Worm (Caenorhabditis elegans) whole organism, L4 larva: ENCODE data around the gene ZK892.4.
A peak's percentile ranks its signal among the peaks of the same experiment; 100 is the strongest.

Source experiments
- F37D6.2 ChIP-seq: sonication (generic microtip); optimal IDR thresholded peaks from 2 replicates; lab custom pipeline; 2016; ENCODE audit warnings: mild to moderate bottlenecking, missing genetic modification characterization, missing compliant biosample characterization
- F44E2.7 ChIP-seq: fragments of 200-800 bp; sonication (Bioruptor generic); IDR thresholded peaks from 2 replicates; pipeline ENCODE4 v2.1.2; 2022; ENCODE audit warnings: missing genetic modification characterization, missing compliant biosample characterization
- T26A8.4 ChIP-seq: fragments of 200-800 bp; sonication (Bioruptor generic); IDR thresholded peaks from 2 replicates; pipeline ENCODE4 v1.3.6; 2022; ENCODE audit warnings: missing genetic modification characterization, missing compliant biosample characterization
- Y105C5A.15 ChIP-seq: fragments of 200-800 bp; sonication (Bioruptor generic); IDR thresholded peaks from 2 replicates; pipeline ENCODE4 v1.3.6; 2022; ENCODE audit warnings: missing genetic modification characterization, missing compliant biosample characterization
- ZK337.2 ChIP-seq: fragments of 200-800 bp; sonication (Bioruptor generic); IDR thresholded peaks from 2 replicates; pipeline ENCODE4 v1.3.6; 2022; ENCODE audit warnings: missing genetic modification reagents, missing genetic modification characterization, missing compliant biosample characterization
- attf-4 ChIP-seq: sonication (generic microtip); optimal IDR thresholded peaks from 3 replicates; lab custom pipeline; 2017; ENCODE audit warnings: missing biosample characterization, missing genetic modification characterization
- ceh-20 ChIP-seq: fragments of 200-800 bp; sonication (Bioruptor generic); IDR thresholded peaks from 2 replicates; pipeline ENCODE4 v1.3.6; 2022; ENCODE audit warnings: missing genetic modification reagents, missing genetic modification characterization, missing compliant biosample characterization
- ceh-32 ChIP-seq: sonication (generic microtip); optimal IDR thresholded peaks from 2 replicates; lab custom pipeline; 2016; ENCODE audit warnings: mild to moderate bottlenecking, missing genetic modification characterization, missing compliant biosample characterization; ENCODE audit not compliant: poor library complexity
- ceh-44 ChIP-seq: fragments of 200-800 bp; sonication (Bioruptor generic); IDR thresholded peaks from 2 replicates; pipeline ENCODE4 v1.3.6; 2022; ENCODE audit warnings: missing genetic modification reagents, missing genetic modification characterization, missing compliant biosample characterization
- ces-1 ChIP-seq: fragments of 150-350 bp; sonication (generic microtip); optimal IDR thresholded peaks from 4 replicates; lab custom pipeline; 2014; ENCODE audit warnings: missing biosample characterization, missing genetic modification reagents, missing genetic modification characterization
- daf-12 ChIP-seq: fragments of 150-350 bp; optimal IDR thresholded peaks from 2 replicates; lab custom pipeline; 2014; ENCODE audit warnings: missing biosample characterization, missing genetic modification reagents, missing genetic modification characterization
- daf-16 ChIP-seq, 3 experiments: sonication (generic microtip); optimal IDR thresholded peaks; 2 replicates each; lab custom pipeline; 2016 to 2017; ENCODE audit warnings: missing genetic modification characterization in 3 of 3, missing genetic modification reagents in 3 of 3, mild to moderate bottlenecking in 2 of 3, missing compliant biosample characterization in 2 of 3, missing biosample characterization in 1 of 3, moderate library complexity in 1 of 3
- daf-8 ChIP-seq: fragments of 200-800 bp; sonication (Bioruptor generic); IDR thresholded peaks from 2 replicates; pipeline ENCODE4 v1.3.6; 2022; ENCODE audit warnings: missing genetic modification characterization, missing compliant biosample characterization
- dpl-1 ChIP-seq: fragments of 150-350 bp; optimal IDR thresholded peaks from 2 replicates; lab custom pipeline; 2014; ENCODE audit warnings: missing biosample characterization, missing genetic modification reagents, missing genetic modification characterization
- dve-1 ChIP-seq: sonication (generic microtip); optimal IDR thresholded peaks from 2 replicates; lab custom pipeline; 2017; ENCODE audit warnings: antibody characterized with exemption, mild to moderate bottlenecking, missing genetic modification characterization, missing compliant biosample characterization; ENCODE audit not compliant: insufficient read depth
- egl-27 ChIP-seq: sonication (generic microtip); optimal IDR thresholded peaks from 3 replicates; lab custom pipeline; 2017; ENCODE audit warnings: missing biosample characterization, missing genetic modification reagents, missing genetic modification characterization
- egl-43 ChIP-seq: fragments of 200-800 bp; sonication (Bioruptor generic); IDR thresholded peaks from 2 replicates; pipeline ENCODE4 v1.3.6; 2022; ENCODE audit warnings: missing genetic modification reagents, missing genetic modification characterization, missing compliant biosample characterization
- gei-8 ChIP-seq: fragments of 200-800 bp; sonication (Bioruptor generic); optimal IDR thresholded peaks from 2 replicates; lab custom pipeline; 2018; ENCODE audit warnings: mild to moderate bottlenecking, missing genetic modification characterization, missing compliant biosample characterization
- hlh-11 ChIP-seq: fragments of 200-800 bp; sonication (Bioruptor generic); optimal IDR thresholded peaks from 2 replicates; lab custom pipeline; 2018; ENCODE audit warnings: mild to moderate bottlenecking, missing genetic modification characterization, missing compliant biosample characterization
- hmg-1.1 ChIP-seq: fragments of 200-800 bp; sonication (Bioruptor generic); IDR thresholded peaks from 2 replicates; pipeline ENCODE4 v1.3.6; 2022; ENCODE audit warnings: missing genetic modification reagents, missing genetic modification characterization, missing compliant biosample characterization
- lim-7 ChIP-seq: fragments of 200-800 bp; sonication (Bioruptor generic); IDR thresholded peaks from 2 replicates; pipeline ENCODE4 v1.3.6; 2022; ENCODE audit warnings: missing genetic modification characterization, missing compliant biosample characterization
- lin-1 ChIP-seq: fragments of 200-800 bp; sonication (Bioruptor generic); IDR thresholded peaks from 2 replicates; pipeline ENCODE4 v1.3.6; 2022; ENCODE audit warnings: missing genetic modification reagents, missing genetic modification characterization, missing compliant biosample characterization
- lin-39 ChIP-seq: fragments of 150-350 bp; optimal IDR thresholded peaks from 2 replicates; lab custom pipeline; 2014; ENCODE audit warnings: missing biosample characterization, missing genetic modification reagents, missing genetic modification characterization
- madf-9 ChIP-seq: fragments of 200-800 bp; sonication (Bioruptor generic); conservative IDR thresholded peaks from 2 replicates; pipeline ENCODE4 v1.3.6; 2022; ENCODE audit warnings: missing genetic modification reagents, missing genetic modification characterization, missing compliant biosample characterization
- mdl-1 ChIP-seq, 2 experiments: fragments of 150-350 bp in 1 of 2; sonication (generic microtip) in 1 of 2; optimal IDR thresholded peaks; 2 replicates each; lab custom pipeline; 2014 to 2017; ENCODE audit warnings: missing biosample characterization in 2 of 2, missing genetic modification characterization in 2 of 2
- mdt-29 ChIP-seq: fragments of 200-800 bp; sonication (Bioruptor generic); IDR thresholded peaks from 2 replicates; pipeline ENCODE4 v1.3.6; 2022; ENCODE audit warnings: missing genetic modification reagents, missing genetic modification characterization, missing compliant biosample characterization
- mep-1 ChIP-seq: fragments of 150-350 bp; sonication (generic microtip); optimal IDR thresholded peaks from 3 replicates; lab custom pipeline; 2014; ENCODE audit warnings: missing biosample characterization, missing genetic modification characterization
- mes-2 ChIP-seq: sonication (generic microtip); optimal IDR thresholded peaks from 2 replicates; lab custom pipeline; 2016; ENCODE audit warnings: missing genotype, mild to moderate bottlenecking, missing genetic modification characterization, missing compliant biosample characterization; ENCODE audit not compliant: poor library complexity, severe bottlenecking
- mxl-3 ChIP-seq: fragments of 200-800 bp; sonication (Bioruptor generic); optimal IDR thresholded peaks from 2 replicates; lab custom pipeline; 2018; ENCODE audit warnings: mild to moderate bottlenecking, missing genetic modification characterization, missing compliant biosample characterization
- nhr-11 ChIP-seq: fragments of 150-350 bp; optimal IDR thresholded peaks from 2 replicates; lab custom pipeline; 2014; ENCODE audit warnings: missing biosample characterization, missing genetic modification characterization
- nhr-25 ChIP-seq: sonication (generic microtip); optimal IDR thresholded peaks from 2 replicates; lab custom pipeline; 2017; ENCODE audit warnings: missing genetic modification characterization, mild to moderate bottlenecking, missing compliant biosample characterization, antibody characterized with exemption, moderate library complexity, borderline replicate concordance; ENCODE audit not compliant: insufficient read depth
- nhr-28 ChIP-seq: fragments of 150-350 bp; optimal IDR thresholded peaks from 2 replicates; lab custom pipeline; 2014; ENCODE audit warnings: missing biosample characterization, missing genetic modification characterization
- nhr-48 ChIP-seq: sonication (generic microtip); optimal IDR thresholded peaks from 2 replicates; lab custom pipeline; 2016; ENCODE audit warnings: mild to moderate bottlenecking, missing genetic modification characterization, missing compliant biosample characterization
- nhr-6 ChIP-seq: fragments of 150-350 bp; optimal IDR thresholded peaks from 2 replicates; lab custom pipeline; 2014; ENCODE audit warnings: missing biosample characterization, missing genetic modification characterization
- nhr-77 ChIP-seq: fragments of 150-350 bp; optimal IDR thresholded peaks from 2 replicates; lab custom pipeline; 2014; ENCODE audit warnings: missing biosample characterization, missing genetic modification characterization
- php-3 ChIP-seq: fragments of 200-800 bp; sonication (Bioruptor generic); IDR thresholded peaks from 2 replicates; pipeline ENCODE4 v1.3.6; 2022; ENCODE audit warnings: missing genetic modification reagents, missing genetic modification characterization, missing compliant biosample characterization
- pqm-1 ChIP-seq: sonication (generic microtip); optimal IDR thresholded peaks from 2 replicates; lab custom pipeline; 2017; ENCODE audit warnings: missing biosample characterization, missing genetic modification characterization
- rbr-2 ChIP-seq: sonication (generic microtip); optimal IDR thresholded peaks from 2 replicates; lab custom pipeline; 2016; ENCODE audit warnings: missing genotype, missing genetic modification characterization, missing compliant biosample characterization
- sdz-12 ChIP-seq: fragments of 200-800 bp; sonication (Bioruptor generic); optimal IDR thresholded peaks from 2 replicates; lab custom pipeline; 2018; ENCODE audit warnings: mild to moderate bottlenecking, missing genetic modification characterization, missing compliant biosample characterization
- set-16 ChIP-seq: fragments of 200-800 bp; sonication (Bioruptor generic); IDR thresholded peaks from 2 replicates; pipeline ENCODE4 v1.3.6; 2022; ENCODE audit warnings: missing genetic modification reagents, missing genetic modification characterization, missing compliant biosample characterization
- snpc-1.2 ChIP-seq: fragments of 200-800 bp; sonication (Bioruptor generic); IDR thresholded peaks from 2 replicates; pipeline ENCODE4 v1.3.6; 2022; ENCODE audit warnings: missing genetic modification reagents, missing genetic modification characterization, missing compliant biosample characterization
- snpc-4 ChIP-seq: fragments of 150-350 bp; optimal IDR thresholded peaks from 2 replicates; lab custom pipeline; 2014; ENCODE audit warnings: missing biosample characterization, missing genetic modification characterization
- spr-1 ChIP-seq: sonication (generic microtip); optimal IDR thresholded peaks from 2 replicates; lab custom pipeline; 2016; ENCODE audit warnings: mild to moderate bottlenecking, missing genetic modification characterization, missing compliant biosample characterization
- spr-3 ChIP-seq: fragments of 200-800 bp; sonication (Bioruptor generic); optimal IDR thresholded peaks from 2 replicates; lab custom pipeline; 2018; ENCODE audit warnings: mild to moderate bottlenecking, missing genetic modification characterization, missing compliant biosample characterization
- tra-1 ChIP-seq: fragments of 200-800 bp; sonication (Bioruptor generic); IDR thresholded peaks from 2 replicates; pipeline ENCODE4 v1.3.6; 2022; ENCODE audit warnings: missing genetic modification reagents, missing genetic modification characterization, missing compliant biosample characterization
- unc-130 ChIP-seq: sonication (generic microtip); optimal IDR thresholded peaks from 2 replicates; lab custom pipeline; 2016; ENCODE audit warnings: missing genetic modification reagents, missing genetic modification characterization, missing compliant biosample characterization
- unc-39 ChIP-seq: sonication (generic microtip); optimal IDR thresholded peaks from 2 replicates; lab custom pipeline; 2017; ENCODE audit warnings: missing biosample characterization, missing genetic modification characterization
- zfp-2 ChIP-seq: sonication (generic microtip); optimal IDR thresholded peaks from 2 replicates; lab custom pipeline; 2016; ENCODE audit warnings: mild to moderate bottlenecking, missing genetic modification characterization, missing compliant biosample characterization
- zfp-3 ChIP-seq: fragments of 200-800 bp; sonication (Bioruptor generic); conservative IDR thresholded peaks from 2 replicates; pipeline ENCODE4 v1.3.6; 2022; ENCODE audit warnings: missing genetic modification reagents, missing genetic modification characterization, missing compliant biosample characterization
- zip-11 ChIP-seq: fragments of 200-800 bp; sonication (Bioruptor generic); IDR thresholded peaks from 2 replicates; pipeline ENCODE4 v1.3.6; 2022; ENCODE audit warnings: missing genetic modification characterization, missing compliant biosample characterization
- zip-2 ChIP-seq: fragments of 150-350 bp; optimal IDR thresholded peaks from 2 replicates; lab custom pipeline; 2014; ENCODE audit warnings: missing biosample characterization, missing genetic modification characterization

ZK892.4 gene

DNA sequence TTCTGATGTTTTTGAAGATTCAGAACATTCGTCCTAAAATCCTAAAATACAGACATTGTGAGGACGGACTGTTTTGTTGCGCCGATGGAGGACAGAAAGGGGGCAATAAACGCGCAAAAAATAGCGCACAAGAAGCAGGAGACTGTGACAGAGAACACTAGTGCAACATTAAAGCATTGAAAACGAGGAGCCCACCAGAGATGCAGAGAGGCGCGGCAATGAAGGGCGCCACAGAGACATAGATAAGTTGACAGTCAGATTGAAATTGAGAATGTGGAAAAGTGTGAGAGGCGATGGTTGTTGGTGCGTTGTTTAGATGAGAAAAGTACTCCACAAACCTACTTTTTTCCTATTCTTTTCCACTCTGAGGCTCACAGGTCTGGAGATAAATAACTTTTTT is 31.4 kb upstream of the ZK892.4 start, which contains the start of gene aakg-5 (continued):
- no peak for TF ChIP-seq unc-130
- peak; percentile 96 for TF ChIP-seq nhr-11
- peak; percentile 55 for TF ChIP-seq mxl-3 (GFP tag; lab: Kevin White, UChicago)
- TF ChIP-seq snpc-4 = no peak
- TF ChIP-seq unc-39 (tag; lab: Kevin White, UChicago) = no peak
- TF ChIP-seq ces-1 (GFP tag; lab: Kevin White, UChicago) = no peak
- TF ChIP-seq nhr-25 (tag; lab: Kevin White, UChicago) = peak; percentile 88
- peak; percentile 63 for TF ChIP-seq dpl-1
- TF ChIP-seq mep-1 (tag; lab: Kevin White, UChicago) = peak; percentile 73
- no peak for TF ChIP-seq zfp-2
- TF ChIP-seq madf-9 (GFP tag; lab: Robert Waterston, UW) = no peak
- peak; percentile 93 for TF ChIP-seq dve-1 (tag; lab: Kevin White, UChicago)
- TF ChIP-seq F44E2.7 (GFP tag; lab: Robert Waterston, UW) = no peak
- no peak for TF ChIP-seq ZK337.2 (GFP tag; lab: Robert Waterston, UW)
- no peak for TF ChIP-seq egl-43 (GFP tag; lab: Robert Waterston, UW)
- no peak for TF ChIP-seq ceh-32 (tag; lab: Kevin White, UChicago)
- no peak for TF ChIP-seq lim-7
- peak; percentile 80 for TF ChIP-seq nhr-6 (tag; lab: Kevin White, UChicago)
- TF ChIP-seq mdl-1 (tag; optimal IDR thresholded peaks at IDR 0.05; lab: Kevin White, UChicago) = peak; percentile 5 to 79
- no peak for TF ChIP-seq zip-11
- no peak for TF ChIP-seq gei-8 (GFP tag; lab: Kevin White, UChicago)
- TF ChIP-seq nhr-77 (tag; lab: Kevin White, UChicago) = peak; percentile 29
- TF ChIP-seq ceh-20 (GFP tag; lab: Robert Waterston, UW) = peak; percentile 48; the same call in 1 of the 2 replicates
- no peak for TF ChIP-seq ceh-44 (GFP tag; lab: Robert Waterston, UW)
- TF ChIP-seq mdt-29 (GFP tag; lab: Robert Waterston, UW) = no peak
- no peak for TF ChIP-seq zfp-3
- peak; percentile 80 for TF ChIP-seq hmg-1.1 (GFP tag; lab: Robert Waterston, UW)
- no peak for TF ChIP-seq snpc-1.2 (GFP tag; lab: Robert Waterston, UW)
- peak; percentile 84 for TF ChIP-seq php-3 (GFP tag; lab: Robert Waterston, UW)
- TF ChIP-seq hlh-11 (tag; lab: Kevin White, UChicago) = peak; percentile 95
- TF ChIP-seq spr-1 (tag; lab: Kevin White, UChicago) = peak; percentile 19
- no peak for TF ChIP-seq spr-3 (GFP tag; lab: Kevin White, UChicago)
- TF ChIP-seq nhr-48 (tag; lab: Kevin White, UChicago) = peak; percentile 84
- no peak for TF ChIP-seq egl-27 (tag; lab: Kevin White, UChicago)
- TF ChIP-seq attf-4 (tag; lab: Kevin White, UChicago) = no peak
- no peak for TF ChIP-seq Y105C5A.15
- TF ChIP-seq daf-16 (GFP tag; optimal IDR thresholded peaks at IDR 0.05; lab: Kevin White, UChicago) = peak; percentile 22 to 63
- peak; percentile 87 for TF ChIP-seq daf-16 (tag; optimal IDR thresholded peaks at IDR 0.05; lab: Kevin White, UChicago)
- no peak for TF ChIP-seq set-16 (GFP tag; lab: Robert Waterston, UW)
- TF ChIP-seq lin-39 (tag; lab: Kevin White, UChicago) = no peak
- TF ChIP-seq daf-8 = no peak
- no peak for TF ChIP-seq daf-12 (tag; lab: Kevin White, UChicago)
- peak; percentile 32 for TF ChIP-seq pqm-1 (tag; lab: Kevin White, UChicago)
- peak; percentile 71 for TF ChIP-seq lin-1
- no peak for TF ChIP-seq F37D6.2 (tag; lab: Kevin White, UChicago)
- no peak for TF ChIP-seq zip-2 (tag; lab: Kevin White, UChicago)
- TF ChIP-seq mes-2 (tag; lab: Kevin White, UChicago) = peak; percentile 77
- peak; percentile 70 for TF ChIP-seq rbr-2
- peak; percentile 55 for TF ChIP-seq T26A8.4 (GFP tag; lab: Robert Waterston, UW)
- TF ChIP-seq tra-1 (GFP tag; lab: Robert Waterston, UW) = peak; percentile 51; the same call in 1 of the 2 replicates
- TF ChIP-seq sdz-12 = no peak
- TF ChIP-seq nhr-28 (tag; lab: Kevin White, UChicago) = peak; percentile 86
